Worm (Caenorhabditis elegans) whole organism, early embryonic: ENCODE data around the gene C25F9.13.

Experiments used
- B0310.2 ChIP-seq: sonication (generic microtip); optimal IDR thresholded peaks from 2 replicates; lab custom pipeline; 2016; ENCODE audit warnings: mild to moderate bottlenecking, missing genetic modification characterization, missing compliant biosample characterization
- F13C5.2 ChIP-seq: sonication (generic microtip); optimal IDR thresholded peaks from 2 replicates; lab custom pipeline; 2017; ENCODE audit warnings: mild to moderate bottlenecking, missing genetic modification characterization, inconsistent platforms, missing compliant biosample characterization
- aly-1 ChIP-seq: sonication (generic microtip); optimal IDR thresholded peaks from 2 replicates; lab custom pipeline; 2016; ENCODE audit warnings: missing genetic modification characterization, missing compliant biosample characterization
- ama-1 ChIP-seq: fragments of 150-350 bp; optimal IDR thresholded peaks from 2 replicates; lab custom pipeline; 2014
- ceh-13 ChIP-seq: fragments of 200-800 bp; sonication (Bioruptor generic); optimal IDR thresholded peaks from 2 replicates; lab custom pipeline; 2018; ENCODE audit warnings: mild to moderate bottlenecking, missing genetic modification characterization, missing compliant biosample characterization
- ceh-36 ChIP-seq: sonication (generic microtip); optimal IDR thresholded peaks from 2 replicates; lab custom pipeline; 2016; ENCODE audit warnings: missing genetic modification characterization, inconsistent platforms, missing compliant biosample characterization
- ets-7 ChIP-seq: sonication (generic microtip); optimal IDR thresholded peaks from 2 replicates; lab custom pipeline; 2016; ENCODE audit warnings: missing genotype, missing genetic modification characterization, missing compliant biosample characterization
- flt-1 ChIP-seq: fragments of 200-800 bp; sonication (Bioruptor generic); IDR thresholded peaks from 2 replicates; pipeline ENCODE4 v1.3.6; 2022; ENCODE audit warnings: missing genetic modification characterization, missing compliant biosample characterization
- hmbx-1 ChIP-seq: sonication (generic microtip); optimal IDR thresholded peaks from 2 replicates; lab custom pipeline; 2016; ENCODE audit warnings: mild to moderate bottlenecking, missing genetic modification characterization, missing compliant biosample characterization
- hmg-4 ChIP-seq: fragments of 200-800 bp; sonication (Bioruptor generic); optimal IDR thresholded peaks from 2 replicates; lab custom pipeline; 2018; ENCODE audit warnings: mild to moderate bottlenecking, missing genetic modification characterization, missing compliant biosample characterization
- hnd-1 ChIP-seq: sonication (generic microtip); optimal IDR thresholded peaks from 2 replicates; lab custom pipeline; 2016; ENCODE audit warnings: missing genetic modification characterization, missing compliant biosample characterization
- pes-1 ChIP-seq: fragments of 200-800 bp; sonication (Bioruptor generic); IDR thresholded peaks from 2 replicates; pipeline ENCODE4 v1.3.6; 2022; ENCODE audit warnings: missing genetic modification reagents, missing genetic modification characterization, missing compliant biosample characterization
- scrt-1 ChIP-seq: fragments of 200-800 bp; sonication (Bioruptor generic); IDR thresholded peaks from 2 replicates; pipeline ENCODE4 v1.3.6; 2022; ENCODE audit warnings: missing genetic modification characterization, missing compliant biosample characterization
- sea-1 ChIP-seq: fragments of 200-800 bp; sonication (Bioruptor generic); conservative IDR thresholded peaks from 2 replicates; pipeline ENCODE4 v1.3.6; 2022; ENCODE audit warnings: missing genetic modification characterization, missing compliant biosample characterization
- tbx-11 ChIP-seq: fragments of 200-800 bp; sonication (Bioruptor generic); IDR thresholded peaks from 2 replicates; pipeline ENCODE4 v1.3.6; 2022; ENCODE audit warnings: missing genetic modification characterization, missing compliant biosample characterization
- tbx-37 ChIP-seq: fragments of 200-800 bp; sonication (Bioruptor generic); conservative IDR thresholded peaks from 2 replicates; pipeline ENCODE4 v1.3.6; 2022; ENCODE audit warnings: missing genetic modification reagents, missing genetic modification characterization, missing compliant biosample characterization
- tra-4 ChIP-seq: sonication (generic microtip); optimal IDR thresholded peaks from 2 replicates; lab custom pipeline; 2017; ENCODE audit warnings: missing genetic modification characterization, missing compliant biosample characterization

C25F9.13 gene

ce11 chrV:19371253-19371652 lies 27.5 kb downstream of the C25F9.13 start, which contains the start of gene Y43F8A.2:
Gene Y43F8A.2 (plus strand): TSS chrV:19371553.
- TF ChIP-seq hmg-4 (GFP tag; lab: Kevin White, UChicago) (no peak), tbx-11 (no peak), B0310.2 (tag; lab: Kevin White, UChicago) (no peak), F13C5.2 (no peak), ceh-13 (no peak), ets-7 (tag; lab: Kevin White, UChicago) (no peak), ceh-36 (tag; lab: Kevin White, UChicago) (no peak), pes-1 (no peak), flt-1 (GFP tag; lab: Robert Waterston, UW) (no peak), ama-1 (no peak)

- no peak for TF ChIP-seq ets-7 (tag; lab: Kevin White, UChicago)
- no peak for TF ChIP-seq hnd-1 (tag; lab: Kevin White, UChicago)
- TF ChIP-seq pes-1 = no peak
- no peak for TF ChIP-seq tbx-11
- TF ChIP-seq scrt-1 = no peak
Observed at ce11 chrV:19370189-19370588, 28.6 kb downstream of the C25F9.13 start, which contains the start of gene Y43F8A.1. Gene Y43F8A.1 (plus strand): TSS chrV:19370489.

- TF ChIP-seq hnd-1 (tag; lab: Kevin White, UChicago) (no peak), ama-1 (no peak)
Observed at ce11 chrV:19362568-19362967, 36.2 kb downstream of the C25F9.13 start, which contains the start of gene C14B4.2. Gene C14B4.2 (minus strand): TSS chrV:19362668.

- TF ChIP-seq tbx-37 = no peak
- TF ChIP-seq ama-1 = no peak
- no peak for TF ChIP-seq hnd-1 (tag; lab: Kevin White, UChicago)
- TF ChIP-seq tbx-11 = no peak
- no peak for TF ChIP-seq ceh-13
- no peak for TF ChIP-seq B0310.2 (tag; lab: Kevin White, UChicago)
- no peak for TF ChIP-seq aly-1 (tag; lab: Kevin White, UChicago)
- TF ChIP-seq tra-4 (tag; lab: Kevin White, UChicago) = no peak
- TF ChIP-seq F13C5.2 = no peak
- TF ChIP-seq hmbx-1 (tag; lab: Kevin White, UChicago) = no peak
- TF ChIP-seq sea-1 (GFP tag; lab: Robert Waterston, UW) = no peak
- TF ChIP-seq flt-1 (GFP tag; lab: Robert Waterston, UW) = no peak
- no peak for TF ChIP-seq hmg-4 (GFP tag; lab: Kevin White, UChicago)
- no peak for TF ChIP-seq scrt-1
Observed at ce11 chrV:19358039-19358438, 40.7 kb downstream of the C25F9.13 start.

- TF ChIP-seq tra-4 (tag; lab: Kevin White, UChicago) (no peak), tbx-11 (no peak), hnd-1 (tag; lab: Kevin White, UChicago) (no peak), ama-1 (no peak), sea-1 (GFP tag; lab: Robert Waterston, UW) (no peak), ceh-13 (no peak), hmbx-1 (tag; lab: Kevin White, UChicago) (no peak), B0310.2 (tag; lab: Kevin White, UChicago) (no peak), ets-7 (tag; lab: Kevin White, UChicago) (no peak)
Observed at ce11 chrV:19356717-19357116, 42.1 kb downstream of the C25F9.13 start.

ce11 chrV:19355219-19355618 lies 43.6 kb downstream of the C25F9.13 start:
- TF ChIP-seq ets-7 (tag; lab: Kevin White, UChicago) (no peak), ceh-36 (tag; lab: Kevin White, UChicago) (no peak), tbx-37 (no peak), ama-1 (no peak), B0310.2 (tag; lab: Kevin White, UChicago) (no peak), pes-1 (no peak), aly-1 (tag; lab: Kevin White, UChicago) (no peak), tra-4 (tag; lab: Kevin White, UChicago) (no peak), sea-1 (GFP tag; lab: Robert Waterston, UW) (no peak), hnd-1 (tag; lab: Kevin White, UChicago) (no peak), hmbx-1 (tag; lab: Kevin White, UChicago) (no peak), tbx-11 (no peak), flt-1 (GFP tag; lab: Robert Waterston, UW) (no peak), F13C5.2 (no peak), scrt-1 (no peak), hmg-4 (GFP tag; lab: Kevin White, UChicago) (no peak), ceh-13 (no peak)

ce11 chrV:19354506-19354905 lies 44.3 kb downstream of the C25F9.13 start:
- TF ChIP-seq B0310.2 (tag; lab: Kevin White, UChicago) (no peak), sea-1 (GFP tag; lab: Robert Waterston, UW) (no peak), tbx-37 (no peak), ceh-36 (tag; lab: Kevin White, UChicago) (no peak), hmg-4 (GFP tag; lab: Kevin White, UChicago) (no peak), tbx-11 (no peak)

ce11 chrV:19351944-19352343 lies 46.8 kb downstream of the C25F9.13 start:
- TF ChIP-seq B0310.2 (tag; lab: Kevin White, UChicago) (no peak), scrt-1 (no peak), tbx-37 (no peak), ets-7 (tag; lab: Kevin White, UChicago) (no peak), hmbx-1 (tag; lab: Kevin White, UChicago) (no peak), ama-1 (no peak), ceh-13 (no peak)
